Worm (Caenorhabditis elegans): ENCODE data around the gene ani-2.

DNA sequence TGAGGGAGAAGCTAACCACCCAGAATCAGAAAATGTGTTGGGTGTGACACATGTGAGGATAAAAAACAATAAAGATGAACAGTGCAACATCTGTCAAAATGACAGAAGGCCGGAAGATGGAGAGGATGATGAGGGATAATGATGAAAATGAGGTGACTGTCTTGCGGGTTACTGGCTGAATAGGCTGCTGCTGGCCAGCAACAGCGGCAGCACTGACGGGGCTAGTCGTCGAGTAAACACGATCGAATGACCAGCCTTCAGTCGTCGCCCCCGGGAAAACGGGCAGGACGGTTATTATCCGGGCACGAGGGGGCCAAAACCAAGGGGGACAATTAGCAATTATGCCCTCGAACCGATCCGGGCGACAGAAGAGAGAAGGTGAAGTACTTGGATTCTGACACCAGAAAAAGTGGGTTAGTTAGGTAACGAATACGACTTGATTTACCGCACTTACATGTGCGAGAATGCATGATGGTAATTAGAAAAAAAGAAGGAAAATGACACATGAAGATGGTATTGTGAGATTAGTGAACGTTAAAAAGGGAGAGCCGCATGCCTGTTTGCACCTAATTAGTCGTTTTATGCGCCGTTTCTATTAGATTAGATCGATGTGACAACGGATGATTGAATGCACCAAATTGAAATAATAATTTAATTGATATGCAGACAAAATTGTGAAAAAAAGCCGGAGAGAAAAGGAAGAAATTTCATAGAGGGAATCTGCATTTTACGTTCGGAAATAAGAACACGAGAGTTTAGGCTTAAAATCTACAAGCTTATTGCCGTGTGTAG is 46.7 kb upstream of the ani-2 start:
- peak; percentile 48 for TF ChIP-seq tbx-2 (tag; optimal IDR thresholded peaks at IDR 0.05)
- no peak for TF ChIP-seq rnt-1 (tag; optimal IDR thresholded peaks at IDR 0.05)
- TF ChIP-seq odd-2 (tag; optimal IDR thresholded peaks at IDR 0.05), result no peak
- TF ChIP-seq che-1 (tag; optimal IDR thresholded peaks at IDR 0.05), result no peak
- TF ChIP-seq sox-4 (tag; optimal IDR thresholded peaks at IDR 0.05), result no peak

Data from whole organism, late embryonic.